Fruit fly (Drosophila melanogaster): ENCODE data around the gene CG42779.

CG42779 gene

DNA sequence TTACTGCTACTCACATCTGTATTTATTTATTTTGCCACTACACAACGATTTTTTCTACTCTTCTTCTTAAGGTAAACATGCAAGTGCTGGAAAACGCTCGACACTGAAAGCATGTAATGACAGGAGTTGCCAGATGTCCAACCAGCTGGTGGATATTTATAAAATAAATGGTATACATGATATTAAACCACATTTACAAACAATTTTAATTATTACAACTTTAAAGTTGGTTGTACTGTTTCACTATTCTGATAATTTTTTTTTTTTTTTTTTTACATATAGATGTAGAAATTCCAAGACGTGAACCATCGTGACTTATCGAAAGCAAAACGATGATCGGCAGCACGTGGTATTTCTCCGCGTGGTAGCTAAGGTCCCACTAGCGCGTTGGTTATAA lies 41.5 kb upstream of the CG42779 start, which contains the start of the genes Keap1 and kuk (continued):
- TF ChIP-seq Sox102F (GFP tag; optimal IDR thresholded peaks at IDR 0.05) = peak; percentile 22
- peak; percentile 71 for TF ChIP-seq Xbp1 (GFP tag; optimal IDR thresholded peaks at IDR 0.05)
- peak; percentile 91 for TF ChIP-seq Dll (GFP tag; IDR thresholded peaks at IDR 0.05; ENCODE audit: partially characterized antibody)
- peak; percentile 75 for TF ChIP-seq sob (GFP tag; IDR thresholded peaks at IDR 0.05)
- TF ChIP-seq PHDP (tag; optimal IDR thresholded peaks at IDR 0.05) = peak; percentile 27
- TF ChIP-seq HmgD (GFP tag; optimal IDR thresholded peaks at IDR 0.05) = no peak
- peak; percentile 45 for TF ChIP-seq CG11504 (tag; optimal IDR thresholded peaks at IDR 0.05)
- peak; percentile 28 for TF ChIP-seq CG12071 (GFP tag; optimal IDR thresholded peaks at IDR 0.05)
- peak; percentile 74 for TF ChIP-seq slou (GFP tag; optimal IDR thresholded peaks at IDR 0.05)
- no peak for TF ChIP-seq otp (GFP tag; IDR thresholded peaks at IDR 0.05)
- TF ChIP-seq ase (GFP tag; IDR thresholded peaks at IDR 0.05) = no peak
- no peak for TF ChIP-seq Doc2 (GFP tag; IDR thresholded peaks at IDR 0.05)
- TF ChIP-seq hb (GFP tag; IDR thresholded peaks at IDR 0.05; ENCODE audit: partially characterized antibody) = peak; percentile 59; the same call in 2 of the 3 replicates
- TF ChIP-seq kni (GFP tag; optimal IDR thresholded peaks at IDR 0.05) = no peak
- TF ChIP-seq wor (GFP tag; IDR thresholded peaks at IDR 0.05) = no peak
- peak; percentile 69 for TF ChIP-seq CG10462 (GFP tag; optimal IDR thresholded peaks at IDR 0.05)
- TF ChIP-seq Neu2 (GFP tag; optimal IDR thresholded peaks at IDR 0.05; ENCODE audit: borderline replicate concordance) = no peak
- TF ChIP-seq Rx (GFP tag; IDR thresholded peaks at IDR 0.05) = peak; percentile 5; the same call in 1 of the 2 replicates
- no peak for TF ChIP-seq org-1 (GFP tag; optimal IDR thresholded peaks at IDR 0.05)
- TF ChIP-seq CG2678 (tag; optimal IDR thresholded peaks at IDR 0.05) = peak; percentile 12
- no peak for TF ChIP-seq salm (tag; optimal IDR thresholded peaks at IDR 0.05)
- peak; percentile 56 for TF ChIP-seq sisA (GFP tag; IDR thresholded peaks at IDR 0.05)
- TF ChIP-seq CG17568 (GFP tag; optimal IDR thresholded peaks at IDR 0.05) = no peak
- peak; percentile 13; the same call in 1 of the 3 replicates for TF ChIP-seq B-H1 (GFP tag; IDR thresholded peaks at IDR 0.05)
- peak; percentile 66 for TF ChIP-seq vvl (GFP tag; IDR thresholded peaks at IDR 0.05)
- peak; percentile 3 for TF ChIP-seq da (GFP tag; optimal IDR thresholded peaks at IDR 0.05)
- TF ChIP-seq crp (GFP tag; optimal IDR thresholded peaks at IDR 0.05) = peak; percentile 5 to 81
- TF ChIP-seq CG2889 (GFP tag; IDR thresholded peaks at IDR 0.05) = 0 out of 3 replicates have a peak, but pooled peaks have one; percentile 4
- TF ChIP-seq lilli (GFP tag; optimal IDR thresholded peaks at IDR 0.05) = peak; percentile 79
- no peak for TF ChIP-seq crc (GFP tag; optimal IDR thresholded peaks at IDR 0.05)
- peak; percentile 74 for TF ChIP-seq CG9932 (GFP tag; IDR thresholded peaks at IDR 0.05)
- no peak for TF ChIP-seq usp (GFP tag; optimal IDR thresholded peaks at IDR 0.05)
- no peak for TF ChIP-seq ssp (GFP tag; IDR thresholded peaks at IDR 0.05)
- no peak for TF ChIP-seq h (optimal IDR thresholded peaks at IDR 0.05)
- TF ChIP-seq MTF-1 (GFP tag; optimal IDR thresholded peaks at IDR 0.05; ENCODE audit: borderline replicate concordance) = peak; percentile 43
- TF ChIP-seq Hr78 (GFP tag; optimal IDR thresholded peaks at IDR 0.05) = no peak
- TF ChIP-seq CG11560 (tag; IDR thresholded peaks at IDR 0.05) = peak; percentile 13; the same call in 1 of the 3 replicates
- TF ChIP-seq CG5245 (GFP tag; optimal IDR thresholded peaks at IDR 0.05) = peak; percentile 21
- peak; percentile 93 for TF ChIP-seq knrl (GFP tag; IDR thresholded peaks at IDR 0.05; ENCODE audit: partially characterized antibody)
- TF ChIP-seq Jarid2 (GFP tag; optimal IDR thresholded peaks at IDR 0.05) = peak; percentile 16
- TF ChIP-seq sens (GFP tag) = peak; percentile 89
- no peak for TF ChIP-seq run (tag; optimal IDR thresholded peaks at IDR 0.05)
- peak; percentile 24 for TF ChIP-seq CG8089 (GFP tag; optimal IDR thresholded peaks at IDR 0.05)
- TF ChIP-seq bbx (GFP tag; IDR thresholded peaks at IDR 0.05; ENCODE audit: partially characterized antibody) = peak; percentile 77
- TF ChIP-seq rib (GFP tag; IDR thresholded peaks at IDR 0.05) = 0 out of 2 replicates have a peak, but pooled peaks have one; percentile 17
- TF ChIP-seq CG11696 (GFP tag; IDR thresholded peaks at IDR 0.05) = no peak
- TF ChIP-seq dpn (GFP tag; optimal IDR thresholded peaks at IDR 0.05) = peak; percentile 65 to 71
- peak; percentile 71 for TF ChIP-seq NfI (GFP tag; optimal IDR thresholded peaks at IDR 0.05)
- TF ChIP-seq HLH3B (GFP tag; IDR thresholded peaks at IDR 0.05) = no peak
- TF ChIP-seq dan (GFP tag; IDR thresholded peaks at IDR 0.05) = no peak
- peak; percentile 41 for TF ChIP-seq CG9727 (GFP tag; optimal IDR thresholded peaks at IDR 0.05)

Data from whole organism, embryonic.